Worm (Caenorhabditis elegans): ENCODE data around the gene T11F9.14.

The T11F9.14 gene

ce11 chrV:11514677-11515076 is 34.0 kb upstream of the T11F9.14 start, which contains the start of gene C55A6.6:
C55A6.6 (minus strand) TSS chrV:11514737.
- TF ChIP-seq fos-1 (tag; optimal IDR thresholded peaks at IDR 0.05): no peak
- TF ChIP-seq C34F6.9 (tag; optimal IDR thresholded peaks at IDR 0.05): no peak
- TF ChIP-seq gmeb-1 (tag; optimal IDR thresholded peaks at IDR 0.05): no peak
- no peak for TF ChIP-seq dmd-4 (tag; optimal IDR thresholded peaks at IDR 0.05)
- TF ChIP-seq lin-13 (GFP tag; optimal IDR thresholded peaks at IDR 0.05): no peak
- no peak for TF ChIP-seq ztf-4 (tag; optimal IDR thresholded peaks at IDR 0.05)
- TF ChIP-seq nhr-237 (tag; optimal IDR thresholded peaks at IDR 0.05): no peak

ce11 chrV:11513432-11513831 is 32.8 kb upstream of the T11F9.14 start, which contains the start of gene C55A6.3:
C55A6.3 (minus strand) TSS chrV:11513532.
- TF ChIP-seq gmeb-1 (tag; optimal IDR thresholded peaks at IDR 0.05): no peak
- no peak for TF ChIP-seq lin-39 (tag; optimal IDR thresholded peaks at IDR 0.05)
- TF ChIP-seq dmd-4 (tag; optimal IDR thresholded peaks at IDR 0.05): no peak
- no peak for TF ChIP-seq lin-11 (tag; optimal IDR thresholded peaks at IDR 0.05)
- no peak for TF ChIP-seq aly-2 (tag; optimal IDR thresholded peaks at IDR 0.05)
- no peak for TF ChIP-seq lsy-2 (tag; optimal IDR thresholded peaks at IDR 0.05)
- no peak for TF ChIP-seq ceh-16 (tag; optimal IDR thresholded peaks at IDR 0.05)
- no peak for TF ChIP-seq ceh-82 (tag; optimal IDR thresholded peaks at IDR 0.05)
- no peak for TF ChIP-seq Y55F3AM.14 (GFP tag; optimal IDR thresholded peaks at IDR 0.05)
- TF ChIP-seq F13H6.1 (tag; optimal IDR thresholded peaks at IDR 0.05): no peak
- no peak for TF ChIP-seq unc-39 (tag; optimal IDR thresholded peaks at IDR 0.05)
- no peak for TF ChIP-seq egl-27 (tag; optimal IDR thresholded peaks at IDR 0.05)
- TF ChIP-seq nhr-11 (tag; optimal IDR thresholded peaks at IDR 0.05): no peak
- no peak for TF ChIP-seq nhr-6 (tag; optimal IDR thresholded peaks at IDR 0.05)
- no peak for TF ChIP-seq ztf-4 (tag; optimal IDR thresholded peaks at IDR 0.05)
- TF ChIP-seq nhr-10 (tag; optimal IDR thresholded peaks at IDR 0.05): no peak
- no peak for TF ChIP-seq mbf-1 (tag; optimal IDR thresholded peaks at IDR 0.05)
- TF ChIP-seq mab-5 (tag; optimal IDR thresholded peaks at IDR 0.05): no peak
- TF ChIP-seq nhr-77 (tag; optimal IDR thresholded peaks at IDR 0.05): no peak

- no peak for TF ChIP-seq snpc-4 (tag; optimal IDR thresholded peaks at IDR 0.05)
- TF ChIP-seq nhr-25 (tag; optimal IDR thresholded peaks at IDR 0.05): peak; percentile 66
- peak; percentile 12 for TF ChIP-seq sma-3 (GFP tag; optimal IDR thresholded peaks at IDR 0.05)
- TF ChIP-seq sma-9 (GFP tag; optimal IDR thresholded peaks at IDR 0.05): peak; percentile 87
- no peak for TF ChIP-seq sma-9 (tag; optimal IDR thresholded peaks at IDR 0.05)
- no peak for TF ChIP-seq lsy-2 (tag; optimal IDR thresholded peaks at IDR 0.05)
- TF ChIP-seq R02D3.7 (tag; optimal IDR thresholded peaks at IDR 0.05): no peak
- peak; percentile 70 for TF ChIP-seq blmp-1 (tag; optimal IDR thresholded peaks at IDR 0.05; ENCODE audit: insufficient read depth)
- no peak for TF ChIP-seq peb-1 (tag; optimal IDR thresholded peaks at IDR 0.05)
- peak; percentile 35 for TF ChIP-seq fos-1 (tag; optimal IDR thresholded peaks at IDR 0.05)
These were observed 28.1 kb upstream of the T11F9.14 start, which contains the start of gene ttll-5 for ce11 chrV:11508773-11509172. ttll-5 (plus strand) TSS chrV:11509060.

- TF ChIP-seq fos-1 (tag; optimal IDR thresholded peaks at IDR 0.05): no peak
- no peak for TF ChIP-seq R02D3.7 (tag; optimal IDR thresholded peaks at IDR 0.05)
- TF ChIP-seq unc-55 (GFP tag; optimal IDR thresholded peaks at IDR 0.05): no peak
- no peak for TF ChIP-seq zag-1 (tag; optimal IDR thresholded peaks at IDR 0.05)
- TF ChIP-seq ama-1 (optimal IDR thresholded peaks at IDR 0.05): no peak
- no peak for TF ChIP-seq mab-5 (tag; optimal IDR thresholded peaks at IDR 0.05)
- TF ChIP-seq blmp-1 (tag; optimal IDR thresholded peaks at IDR 0.05; ENCODE audit: insufficient read depth): no peak
- no peak for TF ChIP-seq ceh-82 (tag; optimal IDR thresholded peaks at IDR 0.05)
- TF ChIP-seq C34F6.9 (tag; optimal IDR thresholded peaks at IDR 0.05): peak; percentile 44
- TF ChIP-seq nhr-237 (tag; optimal IDR thresholded peaks at IDR 0.05): no peak
- TF ChIP-seq unc-62 (GFP tag; optimal IDR thresholded peaks at IDR 0.05): no peak
- TF ChIP-seq nhr-129 (tag; optimal IDR thresholded peaks at IDR 0.05): peak; percentile 46
- TF ChIP-seq aly-2 (tag; optimal IDR thresholded peaks at IDR 0.05): no peak
- no peak for TF ChIP-seq lin-11 (tag; optimal IDR thresholded peaks at IDR 0.05)
- TF ChIP-seq unc-39 (tag; optimal IDR thresholded peaks at IDR 0.05): no peak
- TF ChIP-seq snpc-4 (tag; optimal IDR thresholded peaks at IDR 0.05): no peak
- no peak for TF ChIP-seq ztf-11 (tag; optimal IDR thresholded peaks at IDR 0.05)
- peak; percentile 80 for TF ChIP-seq F13H6.1 (tag; optimal IDR thresholded peaks at IDR 0.05)
- no peak for TF ChIP-seq nhr-23 (tag; optimal IDR thresholded peaks at IDR 0.05)
- no peak for TF ChIP-seq dmd-4 (tag; optimal IDR thresholded peaks at IDR 0.05)
- no peak for TF ChIP-seq elt-3 (tag; optimal IDR thresholded peaks at IDR 0.05)
- no peak for TF ChIP-seq mdl-1 (tag; optimal IDR thresholded peaks at IDR 0.05)
- TF ChIP-seq gmeb-1 (tag; optimal IDR thresholded peaks at IDR 0.05): no peak
- no peak for TF ChIP-seq ceh-16 (tag; optimal IDR thresholded peaks at IDR 0.05)
- no peak for TF ChIP-seq nhr-77 (tag; optimal IDR thresholded peaks at IDR 0.05)
- no peak for TF ChIP-seq nhr-6 (tag; optimal IDR thresholded peaks at IDR 0.05)
- no peak for TF ChIP-seq sma-3 (GFP tag; optimal IDR thresholded peaks at IDR 0.05)
- TF ChIP-seq ztf-1 (GFP tag; conservative IDR thresholded peaks at IDR 0.05): no peak
- TF ChIP-seq elt-1 (tag; optimal IDR thresholded peaks at IDR 0.05): no peak
- TF ChIP-seq nhr-21 (tag; optimal IDR thresholded peaks at IDR 0.05): no peak
- TF ChIP-seq nhr-12 (tag; optimal IDR thresholded peaks at IDR 0.05): no peak
- no peak for TF ChIP-seq sem-4 (tag; optimal IDR thresholded peaks at IDR 0.05)
- TF ChIP-seq peb-1 (tag; optimal IDR thresholded peaks at IDR 0.05): no peak
- no peak for TF ChIP-seq lin-13 (GFP tag; optimal IDR thresholded peaks at IDR 0.05)
- no peak for TF ChIP-seq alr-1 (tag; optimal IDR thresholded peaks at IDR 0.05)
- TF ChIP-seq skn-1 (tag; optimal IDR thresholded peaks at IDR 0.05): no peak
These were observed 25.7 kb upstream of the T11F9.14 start for ce11 chrV:11506347-11506746.
